Fruit fly (Drosophila melanogaster): ENCODE data around the gene CG43057.
A peak's percentile ranks its signal among the peaks of the same experiment; 100 is the strongest.

Gene CG43057

DNA sequence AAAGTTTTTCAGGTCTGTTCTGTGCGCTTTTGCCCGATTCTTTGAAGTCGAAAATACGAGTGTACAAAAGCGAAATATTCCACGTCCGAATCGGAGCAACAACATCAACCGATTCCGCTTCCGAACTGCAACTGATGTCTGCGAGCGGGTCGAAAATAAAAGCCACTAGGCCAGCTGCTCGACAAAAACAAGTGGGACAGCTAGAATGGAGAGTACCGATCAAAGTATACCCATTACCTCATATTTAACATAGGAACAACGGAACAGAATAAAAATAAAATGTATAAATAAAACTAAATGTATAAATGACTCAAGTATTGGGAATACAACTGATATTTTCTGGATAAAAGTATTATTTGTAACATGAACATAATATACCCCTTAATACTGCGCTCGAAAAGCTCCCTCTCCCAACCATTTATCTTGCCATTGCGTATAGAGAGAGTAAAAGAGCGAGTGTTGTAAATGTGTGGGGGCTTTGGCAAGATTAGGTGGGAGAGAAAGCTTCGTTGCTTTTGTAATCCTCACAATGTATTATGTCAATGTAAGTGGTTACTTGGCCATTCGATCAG is 38.7 kb downstream of the CG43057 start, which contains the start of gene SLC5A11 (continued):
- TF ChIP-seq nerfin-2 (GFP tag; IDR thresholded peaks at IDR 0.05; ENCODE audit: partially characterized antibody) (no peak), CG18011 (GFP tag; optimal IDR thresholded peaks at IDR 0.05) (peak; percentile 84), CG11398 (GFP tag; optimal IDR thresholded peaks at IDR 0.05) (peak; percentile 2), eyg (GFP tag; optimal IDR thresholded peaks at IDR 0.05) (peak; percentile 96), CG30403 (GFP tag; optimal IDR thresholded peaks at IDR 0.05) (peak; percentile 97), gsb (GFP tag; IDR thresholded peaks at IDR 0.05) (peak; percentile 96), br (optimal IDR thresholded peaks at IDR 0.05) (no peak), Sox100B (GFP tag; optimal IDR thresholded peaks at IDR 0.05) (peak; percentile 99), btn (GFP tag; optimal IDR thresholded peaks at IDR 0.05) (peak; percentile 93), Spps (tag; optimal IDR thresholded peaks at IDR 0.05) (peak; percentile 77), Adf1 (GFP tag; IDR thresholded peaks at IDR 0.05) (peak; percentile 80), sug (tag; optimal IDR thresholded peaks at IDR 0.05) (peak; percentile 99), CG11696 (GFP tag; IDR thresholded peaks at IDR 0.05) (peak; percentile 92), pros (GFP tag; optimal IDR thresholded peaks at IDR 0.05) (peak; percentile 83), CG15479 (GFP tag; optimal IDR thresholded peaks at IDR 0.05) (peak; percentile 59), CG34376 (GFP tag; optimal IDR thresholded peaks at IDR 0.05) (peak; percentile 99), CG4730 (GFP tag; IDR thresholded peaks at IDR 0.05) (peak; percentile 96), crol (GFP tag; IDR thresholded peaks at IDR 0.05) (0 out of 2 replicates have a peak, but pooled peaks have one; percentile 19), Six4 (GFP tag; optimal IDR thresholded peaks at IDR 0.05) (peak; percentile 97), CG3995 (GFP tag; optimal IDR thresholded peaks at IDR 0.05) (peak; percentile 54), CG14860 (GFP tag; IDR thresholded peaks at IDR 0.05; ENCODE audit: partially characterized antibody) (0 out of 3 replicates have a peak, but pooled peaks have one; percentile 12), CG12299 (tag; optimal IDR thresholded peaks at IDR 0.05) (peak; percentile 85), seq (GFP tag; IDR thresholded peaks at IDR 0.05) (peak; percentile 100), dpn (GFP tag; optimal IDR thresholded peaks at IDR 0.05) (peak; percentile 99), CG1529 (GFP tag; optimal IDR thresholded peaks at IDR 0.05) (peak; percentile 94), CG12942 (GFP tag; optimal IDR thresholded peaks at IDR 0.05) (peak; percentile 97), CG15269 (tag; optimal IDR thresholded peaks at IDR 0.05) (peak; percentile 97), dmrt11E (tag; optimal IDR thresholded peaks at IDR 0.05) (peak; percentile 2), zfh1 (GFP tag; IDR thresholded peaks at IDR 0.05) (peak; percentile 94), luna (GFP tag; optimal IDR thresholded peaks at IDR 0.05) (peak; percentile 14), MBD-R2 (GFP tag; IDR thresholded peaks at IDR 0.05) (peak; percentile 63; the same call in 1 of the 2 replicates), CG3407 (GFP tag; optimal IDR thresholded peaks at IDR 0.05) (peak; percentile 86), Mad (GFP tag; optimal IDR thresholded peaks at IDR 0.05) (peak; percentile 53), CG5245 (GFP tag; optimal IDR thresholded peaks at IDR 0.05) (peak; percentile 99), nerfin-1 (tag; optimal IDR thresholded peaks at IDR 0.05) (peak; percentile 89), B-H2 (GFP tag; optimal IDR thresholded peaks at IDR 0.05) (peak; percentile 88), CG6272 (GFP tag; IDR thresholded peaks at IDR 0.05) (peak; percentile 93), ash1 (GFP tag; optimal IDR thresholded peaks at IDR 0.05) (peak; percentile 68), shn (GFP tag; optimal IDR thresholded peaks at IDR 0.05) (peak; percentile 56), lilli (GFP tag; optimal IDR thresholded peaks at IDR 0.05) (peak; percentile 99), Stat92E (GFP tag; optimal IDR thresholded peaks at IDR 0.05) (peak in 1 of 3 experiments; percentile 98), z (GFP tag; IDR thresholded peaks at IDR 0.05) (0 out of 3 replicates have a peak, but pooled peaks have one; percentile 63), CG12744 (GFP tag; optimal IDR thresholded peaks at IDR 0.05) (peak; percentile 47), Elba2 (GFP tag; optimal IDR thresholded peaks at IDR 0.05) (peak; percentile 61), CG15696 (tag; optimal IDR thresholded peaks at IDR 0.05) (peak; percentile 70), CG10979 (tag; optimal IDR thresholded peaks at IDR 0.05) (peak; percentile 99), prd (optimal IDR thresholded peaks at IDR 0.05) (no peak), prd (GFP tag; IDR thresholded peaks at IDR 0.05) (peak; percentile 97), CG31388 (GFP tag; optimal IDR thresholded peaks at IDR 0.05) (peak; percentile 99), Camta (GFP tag; optimal IDR thresholded peaks at IDR 0.05) (peak; percentile 91)

Data from whole organism, embryonic.